Worm (Caenorhabditis elegans) whole organism, early embryonic: ENCODE results near the gene otpl-3.

ENCODE experiments used
- B0310.2 ChIP-seq: sonication (generic microtip); optimal IDR thresholded peaks from 2 replicates; lab custom pipeline; 2016; ENCODE audit warnings: mild to moderate bottlenecking, missing genetic modification characterization, missing compliant biosample characterization
- aly-1 ChIP-seq: sonication (generic microtip); optimal IDR thresholded peaks from 2 replicates; lab custom pipeline; 2016; ENCODE audit warnings: missing genetic modification characterization, missing compliant biosample characterization
- ama-1 ChIP-seq: fragments of 150-350 bp; optimal IDR thresholded peaks from 2 replicates; lab custom pipeline; 2014
- ceh-13 ChIP-seq: fragments of 200-800 bp; sonication (Bioruptor generic); optimal IDR thresholded peaks from 2 replicates; lab custom pipeline; 2018; ENCODE audit warnings: mild to moderate bottlenecking, missing genetic modification characterization, missing compliant biosample characterization
- ceh-36 ChIP-seq: sonication (generic microtip); optimal IDR thresholded peaks from 2 replicates; lab custom pipeline; 2016; ENCODE audit warnings: missing genetic modification characterization, inconsistent platforms, missing compliant biosample characterization
- flt-1 ChIP-seq: fragments of 200-800 bp; sonication (Bioruptor generic); IDR thresholded peaks from 2 replicates; pipeline ENCODE4 v1.3.6; 2022; ENCODE audit warnings: missing genetic modification characterization, missing compliant biosample characterization
- hmbx-1 ChIP-seq: sonication (generic microtip); optimal IDR thresholded peaks from 2 replicates; lab custom pipeline; 2016; ENCODE audit warnings: mild to moderate bottlenecking, missing genetic modification characterization, missing compliant biosample characterization
- tbx-11 ChIP-seq: fragments of 200-800 bp; sonication (Bioruptor generic); IDR thresholded peaks from 2 replicates; pipeline ENCODE4 v1.3.6; 2022; ENCODE audit warnings: missing genetic modification characterization, missing compliant biosample characterization

- TF ChIP-seq tbx-11 (GFP tag; lab: Robert Waterston, UW), result no peak
- TF ChIP-seq B0310.2 (tag; lab: Kevin White, UChicago), result no peak
- no peak for TF ChIP-seq ama-1
- no peak for TF ChIP-seq aly-1 (tag; lab: Kevin White, UChicago)
- no peak for TF ChIP-seq flt-1 (GFP tag; lab: Robert Waterston, UW)
- no peak for TF ChIP-seq ceh-36 (tag; lab: Kevin White, UChicago)
- no peak for TF ChIP-seq hmbx-1 (tag; lab: Kevin White, UChicago)
- no peak for TF ChIP-seq ceh-13 (GFP tag; lab: Kevin White, UChicago)
Measured at ce11 chrX:6967057-6967456, 42.5 kb upstream of the otpl-3 start, which contains the start of gene F01E11.3.
